Worm (Caenorhabditis elegans): ENCODE data around the gene gcy-23.

Gene gcy-23

ce11 chrIV:3299229-3299628 is 10.1 kb upstream of the gcy-23 start:
- TF ChIP-seq jun-1 (tag; optimal IDR thresholded peaks at IDR 0.05) (no peak), nfya-1 (tag; optimal IDR thresholded peaks at IDR 0.05; ENCODE audit: insufficient read depth) (no peak), nhr-77 (tag; optimal IDR thresholded peaks at IDR 0.05) (no peak), unc-39 (tag; optimal IDR thresholded peaks at IDR 0.05) (no peak), fkh-10 (GFP tag; optimal IDR thresholded peaks at IDR 0.05) (no peak), snpc-4 (tag; optimal IDR thresholded peaks at IDR 0.05) (no peak), pqm-1 (tag; optimal IDR thresholded peaks at IDR 0.05) (no peak), elt-2 (tag; optimal IDR thresholded peaks at IDR 0.05) (no peak), ceh-16 (tag; optimal IDR thresholded peaks at IDR 0.05) (no peak)

- TF ChIP-seq nhr-12 (tag; optimal IDR thresholded peaks at IDR 0.05) (no peak), aly-2 (tag; optimal IDR thresholded peaks at IDR 0.05) (no peak), lsy-12 (tag; optimal IDR thresholded peaks at IDR 0.05) (no peak), ceh-9 (tag; optimal IDR thresholded peaks at IDR 0.05) (no peak)
Measured at ce11 chrIV:3298300-3298699, 9.2 kb upstream of the gcy-23 start, which contains the start of gene W08E12.6. TSS of gene W08E12.6 (plus strand) at chrIV:3298600.

- TF ChIP-seq mml-1 (tag; optimal IDR thresholded peaks at IDR 0.05), result no peak
Measured at ce11 chrIV:3296578-3297549, 7.7 kb upstream of the gcy-23 start.

ce11 chrIV:3294553-3295185 is 5.5 kb upstream of the gcy-23 start, which contains the start of gene W08E12.7:
TSS of gene W08E12.7 (plus strand) at chrIV:3295135.
- TF ChIP-seq nhr-237 (tag; optimal IDR thresholded peaks at IDR 0.05) (no peak), nhr-76 (tag; optimal IDR thresholded peaks at IDR 0.05) (peak; percentile 51), elt-3 (tag; optimal IDR thresholded peaks at IDR 0.05) (peak in 1 of 3 experiments; percentile 31), nhr-12 (tag; optimal IDR thresholded peaks at IDR 0.05) (no peak), elt-2 (tag; optimal IDR thresholded peaks at IDR 0.05) (peak; percentile 71), nfya-1 (tag; optimal IDR thresholded peaks at IDR 0.05; ENCODE audit: insufficient read depth) (peak; percentile 93), ceh-82 (tag; optimal IDR thresholded peaks at IDR 0.05) (peak; percentile 66), unc-62 (GFP tag; optimal IDR thresholded peaks at IDR 0.05) (peak; percentile 52), sea-2 (GFP tag; optimal IDR thresholded peaks at IDR 0.05) (no peak), skn-1 (tag; optimal IDR thresholded peaks at IDR 0.05) (peak; percentile 81), lin-15B (tag; optimal IDR thresholded peaks at IDR 0.05) (peak; percentile 99), nhr-43 (tag; optimal IDR thresholded peaks at IDR 0.05; ENCODE audit: poor library complexity, severe bottlenecking) (peak; percentile 83), lsy-12 (tag; optimal IDR thresholded peaks at IDR 0.05) (peak; percentile 76), pqm-1 (tag; optimal IDR thresholded peaks at IDR 0.05) (peak; percentile 80), jun-1 (tag; optimal IDR thresholded peaks at IDR 0.05) (peak; percentile 89), daf-12 (tag; optimal IDR thresholded peaks at IDR 0.05) (no peak), ceh-28 (tag; optimal IDR thresholded peaks at IDR 0.05) (peak; percentile 83), pha-4 (tag; optimal IDR thresholded peaks at IDR 0.05) (peak; percentile 100), nhr-11 (tag; optimal IDR thresholded peaks at IDR 0.05) (peak; percentile 82), unc-39 (tag; optimal IDR thresholded peaks at IDR 0.05) (no peak), fkh-10 (GFP tag; optimal IDR thresholded peaks at IDR 0.05) (peak; percentile 87), tbx-2 (tag; optimal IDR thresholded peaks at IDR 0.05) (peak; percentile 38), nhr-67 (tag; optimal IDR thresholded peaks at IDR 0.05) (peak; percentile 31), eor-1 (tag; optimal IDR thresholded peaks at IDR 0.05) (no peak), nhr-28 (tag; optimal IDR thresholded peaks at IDR 0.05) (peak; percentile 27), egl-5 (tag; optimal IDR thresholded peaks at IDR 0.05) (peak; percentile 74), ceh-9 (tag; optimal IDR thresholded peaks at IDR 0.05) (no peak), egl-27 (tag; optimal IDR thresholded peaks at IDR 0.05) (peak; percentile 5), aly-2 (tag; optimal IDR thresholded peaks at IDR 0.05) (no peak), R02D3.7 (tag; optimal IDR thresholded peaks at IDR 0.05) (peak; percentile 81), ceh-16 (tag; optimal IDR thresholded peaks at IDR 0.05) (no peak), mml-1 (tag; optimal IDR thresholded peaks at IDR 0.05) (no peak), zag-1 (tag; optimal IDR thresholded peaks at IDR 0.05) (no peak), nhr-25 (tag; optimal IDR thresholded peaks at IDR 0.05) (peak; percentile 95), mdl-1 (tag; optimal IDR thresholded peaks at IDR 0.05) (peak; percentile 24), fos-1 (tag; optimal IDR thresholded peaks at IDR 0.05) (peak; percentile 32), ztf-11 (tag; optimal IDR thresholded peaks at IDR 0.05) (no peak), ZK546.5 (tag; optimal IDR thresholded peaks at IDR 0.05) (peak; percentile 26), hmg-11 (tag; optimal IDR thresholded peaks at IDR 0.05) (peak; percentile 50), snpc-4 (tag; optimal IDR thresholded peaks at IDR 0.05) (peak; percentile 93), ztf-4 (tag; optimal IDR thresholded peaks at IDR 0.05) (peak; percentile 51)
